Fruit fly (Drosophila melanogaster): ENCODE data around the gene sim.

Gene sim

dm6 chr3R:13012351-13012750 is 45.2 kb upstream of the sim start (continued):
- TF ChIP-seq CG7963 (GFP tag; IDR thresholded peaks at IDR 0.05; ENCODE audit: partially characterized antibody) (no peak), CG4854 (GFP tag; optimal IDR thresholded peaks at IDR 0.05) (peak; percentile 25), Sox100B (GFP tag; optimal IDR thresholded peaks at IDR 0.05) (no peak), CG3995 (GFP tag; optimal IDR thresholded peaks at IDR 0.05) (no peak), salm (tag; optimal IDR thresholded peaks at IDR 0.05) (no peak), CG17385 (GFP tag; optimal IDR thresholded peaks at IDR 0.05) (peak; percentile 41), D19B (GFP tag; optimal IDR thresholded peaks at IDR 0.05) (no peak), NC2β (GFP tag; optimal IDR thresholded peaks at IDR 0.05) (no peak), CG1792 (GFP tag; optimal IDR thresholded peaks at IDR 0.05) (no peak), Gsc (GFP tag; IDR thresholded peaks at IDR 0.05) (no peak), CG14014 (GFP tag; IDR thresholded peaks at IDR 0.05) (0 out of 2 replicates have a peak, but pooled peaks have one; percentile 41), gfzf (GFP tag; optimal IDR thresholded peaks at IDR 0.05) (no peak), Pdp1 (GFP tag; optimal IDR thresholded peaks at IDR 0.05) (peak; percentile 51 to 79), jigr1 (GFP tag; IDR thresholded peaks at IDR 0.05) (no peak), CG14965 (GFP tag; optimal IDR thresholded peaks at IDR 0.05; ENCODE audit: borderline replicate concordance) (no peak), CG8478 (optimal IDR thresholded peaks at IDR 0.05) (peak; percentile 89), Hr3 (GFP tag; optimal IDR thresholded peaks at IDR 0.05) (peak; percentile 46), CG17359 (tag; optimal IDR thresholded peaks at IDR 0.05) (peak; percentile 65), CG32772 (GFP tag; IDR thresholded peaks at IDR 0.05) (peak; percentile 72), Xbp1 (GFP tag; optimal IDR thresholded peaks at IDR 0.05) (peak; percentile 67), CG17361 (GFP tag; IDR thresholded peaks at IDR 0.05) (no peak), lmd (GFP tag; IDR thresholded peaks at IDR 0.05) (peak; percentile 67), wor (GFP tag; IDR thresholded peaks at IDR 0.05) (peak; percentile 45; the same call in 1 of the 2 replicates), NK7.1 (GFP tag; optimal IDR thresholded peaks at IDR 0.05) (peak; percentile 59), CG5245 (GFP tag; optimal IDR thresholded peaks at IDR 0.05) (peak; percentile 29), CG6791 (GFP tag; IDR thresholded peaks at IDR 0.05; ENCODE audit: partially characterized antibody) (0 out of 3 replicates have a peak, but pooled peaks have one; percentile 11), disco-r (GFP tag; optimal IDR thresholded peaks at IDR 0.05) (peak; percentile 73), CG13624 (GFP tag; optimal IDR thresholded peaks at IDR 0.05) (peak; percentile 60), CG12391 (tag; optimal IDR thresholded peaks at IDR 0.05) (peak; percentile 45), Neu2 (GFP tag; optimal IDR thresholded peaks at IDR 0.05; ENCODE audit: borderline replicate concordance) (no peak), CG1603 (tag; optimal IDR thresholded peaks at IDR 0.05) (peak; percentile 72), da (GFP tag; optimal IDR thresholded peaks at IDR 0.05) (peak; percentile 38), CG2116 (GFP tag; optimal IDR thresholded peaks at IDR 0.05) (no peak), CG1233 (GFP tag; optimal IDR thresholded peaks at IDR 0.05) (peak; percentile 66), CG8290 (GFP tag; optimal IDR thresholded peaks at IDR 0.05) (no peak), CG8290 (tag; optimal IDR thresholded peaks at IDR 0.05) (peak in 1 of 2 experiments; percentile 77), lbe (GFP tag; optimal IDR thresholded peaks at IDR 0.05) (peak; percentile 76), tll (GFP tag; optimal IDR thresholded peaks at IDR 0.05) (peak in 1 of 2 experiments; percentile 55), Hr39 (optimal IDR thresholded peaks at IDR 0.05) (no peak), CG31365 (tag; optimal IDR thresholded peaks at IDR 0.05) (no peak), Chrac-16 (GFP tag; optimal IDR thresholded peaks at IDR 0.05) (peak; percentile 53), CG3726 (GFP tag; IDR thresholded peaks at IDR 0.05) (no peak), CG16863 (GFP tag; optimal IDR thresholded peaks at IDR 0.05) (peak; percentile 52), pb (GFP tag; optimal IDR thresholded peaks at IDR 0.05) (peak; percentile 14), B-H1 (GFP tag; IDR thresholded peaks at IDR 0.05) (peak; percentile 54; the same call in 2 of the 3 replicates), Six4 (GFP tag; optimal IDR thresholded peaks at IDR 0.05) (peak; percentile 22), lilli (GFP tag; optimal IDR thresholded peaks at IDR 0.05) (peak; percentile 81), gro (GFP tag; optimal IDR thresholded peaks at IDR 0.05) (peak; percentile 61), ssp (GFP tag; IDR thresholded peaks at IDR 0.05) (peak; percentile 27; the same call in 1 of the 2 replicates), CG6175 (GFP tag; IDR thresholded peaks at IDR 0.05) (0 out of 3 replicates have a peak, but pooled peaks have one; percentile 65), Deaf1 (tag; optimal IDR thresholded peaks at IDR 0.05) (peak; percentile 26), Bteb2 (GFP tag; optimal IDR thresholded peaks at IDR 0.05) (no peak)

Data from whole organism, embryonic.